Fruit fly (Drosophila melanogaster) whole organism, wandering third instar larva: ENCODE data around the gene CG6094.

Experiments used
- Abd-B ChIP-seq: fragments of >200 bp; optimal IDR thresholded peaks from 2 replicates; lab custom pipeline; 2017; ENCODE audit warnings: missing biosample characterization, missing genetic modification characterization
- CG32264 ChIP-seq: fragments of 200-800 bp; sonication (Bioruptor generic); optimal IDR thresholded peaks from 2 replicates; lab custom pipeline; 2016; ENCODE audit warnings: missing biosample characterization, missing genetic modification characterization
- Dfd ChIP-seq: fragments of >200 bp; optimal IDR thresholded peaks from 2 replicates; lab custom pipeline; 2017; ENCODE audit warnings: missing biosample characterization, missing genetic modification characterization
- Dif ChIP-seq: fragments of 200-275, 200-300 bp; sonication (Bioruptor generic); optimal IDR thresholded peaks from 2 replicates; lab custom pipeline; 2018; ENCODE audit warnings: missing biosample characterization, missing genetic modification characterization; ENCODE audit not compliant: partially characterized antibody
- GATAd ChIP-seq: sonication (Bioruptor generic); optimal IDR thresholded peaks from 2 replicates; lab custom pipeline; 2016; ENCODE audit warnings: missing biosample characterization, missing genetic modification characterization
- HLH106 ChIP-seq: fragments of 200-800 bp; optimal IDR thresholded peaks from 3 replicates; lab custom pipeline; 2019; ENCODE audit warnings: missing biosample characterization, mild to moderate bottlenecking, missing genetic modification characterization, moderate library complexity
- Hnf4 ChIP-seq: fragments of 200-800 bp; sonication (Bioruptor generic); optimal IDR thresholded peaks from 2 replicates; lab custom pipeline; 2016; ENCODE audit warnings: missing biosample characterization, mild to moderate bottlenecking, missing genetic modification characterization
- Hr78 ChIP-seq: fragments of >200 bp; optimal IDR thresholded peaks from 2 replicates; lab custom pipeline; 2017; ENCODE audit warnings: missing biosample characterization, missing genetic modification characterization
- Hr83 ChIP-seq: fragments of 200-300 bp; sonication (Bioruptor generic); optimal IDR thresholded peaks from 2 replicates; lab custom pipeline; 2016; ENCODE audit warnings: missing biosample characterization, mild to moderate bottlenecking, missing genetic modification characterization, moderate library complexity; ENCODE audit not compliant: poor library complexity, severe bottlenecking
- Jra ChIP-seq: sonication (Bioruptor generic); optimal IDR thresholded peaks from 2 replicates; lab custom pipeline; 2016; ENCODE audit warnings: missing biosample characterization, missing genetic modification characterization
- Mio ChIP-seq: sonication (Bioruptor generic); optimal IDR thresholded peaks from 2 replicates; lab custom pipeline; 2016; ENCODE audit warnings: missing biosample characterization, missing genetic modification characterization
- N ChIP-seq: fragments of >200 bp; optimal IDR thresholded peaks from 2 replicates; lab custom pipeline; 2018; ENCODE audit warnings: missing biosample characterization, missing external identifiers, missing genetic modification characterization
- OdsH ChIP-seq: fragments of 200-800 bp; sonication (Bioruptor generic); optimal IDR thresholded peaks from 2 replicates; lab custom pipeline; 2016; ENCODE audit warnings: missing biosample characterization, mild to moderate bottlenecking, missing genetic modification characterization
- Rel ChIP-seq, 2 experiments: fragments of 200-800 bp; sonication (Bioruptor generic) in 1 of 2; optimal IDR thresholded peaks; 2 replicates in 1 of 2; 3 replicates in 1 of 2; lab custom pipeline; 2016 to 2019; ENCODE audit warnings: mild to moderate bottlenecking in 2 of 2, missing biosample characterization in 2 of 2, missing genetic modification characterization in 2 of 2, moderate library complexity in 1 of 2
- Vsx2 ChIP-seq: fragments of 200-300, 225-300 bp; sonication (Bioruptor generic); optimal IDR thresholded peaks from 2 replicates; lab custom pipeline; 2018; ENCODE audit warnings: missing biosample characterization, missing genetic modification characterization; ENCODE audit not compliant: partially characterized antibody
- brk ChIP-seq: fragments of 200-800 bp; sonication (Bioruptor generic); optimal IDR thresholded peaks from 2 replicates; lab custom pipeline; 2016; ENCODE audit warnings: missing biosample characterization, mild to moderate bottlenecking, missing genetic modification characterization
- dsf ChIP-seq: sonication (Bioruptor generic); optimal IDR thresholded peaks from 2 replicates; lab custom pipeline; 2016; ENCODE audit warnings: missing biosample characterization, missing genetic modification characterization, borderline replicate concordance
- ey ChIP-seq: fragments of 200-800 bp; sonication (Bioruptor generic); optimal IDR thresholded peaks from 2 replicates; lab custom pipeline; 2016; ENCODE audit warnings: missing biosample characterization, missing genetic modification characterization
- foxo ChIP-seq, 2 experiments: fragments of 200-800 bp; sonication (Bioruptor generic); optimal IDR thresholded peaks; 2 replicates in 1 of 2; 3 replicates in 1 of 2; lab custom pipeline; 2016 to 2017; ENCODE audit warnings: missing biosample characterization in 2 of 2, missing genetic modification characterization in 2 of 2
- h ChIP-seq: fragments of 200-800 bp; sonication (Bioruptor generic); optimal IDR thresholded peaks from 3 replicates; lab custom pipeline; 2016; ENCODE audit warnings: missing biosample characterization, mild to moderate bottlenecking, missing genetic modification characterization
- lola ChIP-seq: fragments of >200 bp; optimal IDR thresholded peaks from 2 replicates; lab custom pipeline; 2017; ENCODE audit warnings: missing biosample characterization, missing genetic modification characterization
- pan ChIP-seq: fragments of >200 bp; optimal IDR thresholded peaks from 2 replicates; lab custom pipeline; 2017
- psq ChIP-seq: fragments of 200-800 bp; sonication (Bioruptor generic); optimal IDR thresholded peaks from 3 replicates; lab custom pipeline; 2017; ENCODE audit warnings: missing biosample characterization, mild to moderate bottlenecking, missing genetic modification characterization, moderate library complexity
- rgr ChIP-seq: fragments of 200-800 bp; sonication (Bioruptor generic); optimal IDR thresholded peaks from 3 replicates; lab custom pipeline; 2016; ENCODE audit warnings: missing biosample characterization, mild to moderate bottlenecking, missing genetic modification characterization
- sage ChIP-seq: fragments of 200-800 bp; sonication (Bioruptor generic); optimal IDR thresholded peaks from 2 replicates; lab custom pipeline; 2016; ENCODE audit warnings: missing biosample characterization, mild to moderate bottlenecking, missing genetic modification characterization
- sv ChIP-seq: fragments of 200-800 bp; sonication (Bioruptor generic); optimal IDR thresholded peaks from 3 replicates; lab custom pipeline; 2016; ENCODE audit warnings: missing biosample characterization, missing genetic modification characterization
- usp ChIP-seq: fragments of >200 bp; optimal IDR thresholded peaks from 2 replicates; lab custom pipeline; 2017; ENCODE audit warnings: missing biosample characterization, missing genetic modification characterization
- woc ChIP-seq: sonication (Bioruptor generic); optimal IDR thresholded peaks from 2 replicates; lab custom pipeline; 2016; ENCODE audit warnings: missing biosample characterization, mild to moderate bottlenecking, missing genetic modification characterization

The CG6094 gene

DNA sequence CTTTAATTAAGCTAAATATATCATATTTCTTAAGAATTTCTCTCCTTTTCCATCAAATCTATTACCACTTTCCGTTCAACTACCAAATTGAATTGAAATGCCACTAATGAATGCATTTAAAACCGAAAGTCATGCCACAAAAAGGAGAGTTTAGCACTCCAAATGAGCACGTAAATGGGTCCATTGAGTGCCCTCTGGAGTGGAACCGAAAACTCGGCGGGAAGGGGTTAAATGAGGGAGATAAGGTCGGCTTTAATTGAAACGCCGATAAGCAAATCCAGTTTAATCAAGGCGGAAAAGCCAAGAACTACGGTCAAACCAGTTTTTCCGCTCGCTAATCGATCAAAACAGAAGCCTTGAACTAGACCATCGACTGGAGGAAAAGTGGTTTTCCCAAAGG lies 1.5 kb upstream of the CG6094 start:
- TF ChIP-seq Rel (GFP tag; optimal IDR thresholded peaks at IDR 0.05; lab: Kevin White, UChicago) (no peak), Rel (tag; optimal IDR thresholded peaks at IDR 0.05; lab: Kevin White, UChicago) (no peak), Mio (GFP tag; lab: Kevin White, UChicago) (no peak)
- TF ChIP-seq, all 38 proteins: peak for 0

- no peak for TF ChIP-seq GATAd
- TF ChIP-seq rgr: no peak
- TF ChIP-seq Hnf4: no peak
- no peak for TF ChIP-seq lola (GFP tag; lab: Kevin White, UChicago)
- no peak for TF ChIP-seq Rel (GFP tag; optimal IDR thresholded peaks at IDR 0.05; lab: Kevin White, UChicago)
- peak; percentile 87 for TF ChIP-seq Rel (tag; optimal IDR thresholded peaks at IDR 0.05; lab: Kevin White, UChicago)
Observed at dm6 chr2L:10510088-10510487, 3.2 kb downstream of the CG6094 start, which contains the start of gene CG7384. Gene CG7384 (minus strand): TSS chr2L:10510453.

dm6 chr2L:10510843-10511242 lies 4.0 kb downstream of the CG6094 start:
- TF ChIP-seq Jra (GFP tag; lab: Kevin White, UChicago): no peak
- TF ChIP-seq foxo (GFP tag; optimal IDR thresholded peaks at IDR 0.05; lab: Kevin White, UChicago): no peak
- TF ChIP-seq usp (GFP tag; lab: Kevin White, UChicago): no peak
- no peak for TF ChIP-seq Vsx2 (GFP tag; lab: Kevin White, UChicago)
- TF ChIP-seq sage (GFP tag; lab: Kevin White, UChicago): no peak
- TF ChIP-seq Hnf4: no peak
- no peak for TF ChIP-seq psq (GFP tag; lab: Kevin White, UChicago)
- no peak for TF ChIP-seq OdsH (GFP tag; lab: Kevin White, UChicago)
- no peak for TF ChIP-seq h (GFP tag; lab: Kevin White, UChicago)
- TF ChIP-seq dsf (GFP tag; lab: Kevin White, UChicago): no peak
- no peak for TF ChIP-seq ey (GFP tag; lab: Kevin White, UChicago)

DNA sequence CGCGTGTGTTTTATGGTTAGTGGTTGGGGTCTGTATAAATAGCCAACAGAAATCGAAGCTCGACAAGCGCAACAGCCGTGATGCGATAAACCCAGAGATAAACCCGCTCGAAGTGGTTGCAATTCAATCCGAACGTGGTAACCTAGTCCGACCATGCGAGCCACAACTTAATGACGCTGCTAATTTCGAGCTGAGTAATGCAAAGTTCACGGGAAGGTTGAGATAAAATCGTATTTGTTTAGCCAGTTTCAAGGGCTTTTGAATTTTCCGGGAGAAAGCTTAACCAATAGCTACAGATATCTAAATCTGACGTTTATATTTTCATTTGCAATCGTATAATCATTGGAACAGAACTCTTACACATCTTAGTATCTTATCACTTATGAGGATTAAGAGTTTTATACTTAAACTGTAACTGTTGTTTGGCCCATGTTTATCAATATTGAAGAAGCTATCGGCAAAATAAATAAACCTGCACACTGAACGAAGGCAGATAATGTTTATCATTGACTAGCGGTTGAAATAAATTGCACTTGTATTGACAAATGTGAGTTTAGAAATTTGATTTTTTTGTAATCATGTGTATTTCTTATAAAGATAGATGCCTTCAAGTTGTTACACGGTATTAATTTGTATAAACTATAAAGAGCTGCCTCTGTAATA lies 7.1 kb downstream of the CG6094 start:
- TF ChIP-seq Abd-B (GFP tag; lab: Kevin White, UChicago) (no peak), ey (GFP tag; lab: Kevin White, UChicago) (no peak), Mio (GFP tag; lab: Kevin White, UChicago) (no peak), CG32264 (GFP tag; lab: Kevin White, UChicago) (no peak), lola (GFP tag; lab: Kevin White, UChicago) (no peak), Dfd (no peak), Jra (GFP tag; lab: Kevin White, UChicago) (no peak), OdsH (GFP tag; lab: Kevin White, UChicago) (no peak), h (GFP tag; lab: Kevin White, UChicago) (no peak), pan (lab: Kevin White, UChicago) (no peak), Dif (GFP tag; lab: Kevin White, UChicago) (no peak), dsf (GFP tag; lab: Kevin White, UChicago) (no peak), Hr83 (GFP tag; lab: Kevin White, UChicago) (no peak)

DNA sequence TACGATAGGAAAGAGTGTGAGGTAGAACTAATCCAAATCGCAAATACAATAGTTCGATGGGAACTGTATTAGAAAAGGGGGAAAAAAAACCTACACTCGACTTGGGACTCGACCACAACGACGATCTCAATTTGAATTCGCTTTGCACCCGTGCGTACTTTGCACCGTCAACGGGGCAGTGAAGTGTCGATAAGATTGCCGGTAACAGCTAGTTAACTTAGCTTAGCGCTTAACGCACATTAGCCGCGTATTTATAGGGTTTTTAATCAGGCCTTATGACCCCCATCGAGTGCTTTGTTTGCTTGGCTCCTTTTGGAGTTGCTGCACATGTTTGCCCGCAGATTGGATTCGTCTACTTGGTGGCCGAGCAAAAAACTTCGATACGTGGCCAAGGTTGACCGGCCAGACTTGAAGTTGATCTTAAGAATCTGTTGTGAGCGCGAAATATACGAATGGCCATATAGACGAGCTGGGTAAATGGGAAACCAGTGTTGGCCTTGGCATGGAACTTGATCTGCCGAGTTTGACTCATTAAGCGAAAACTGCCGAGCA lies 7.8 kb downstream of the CG6094 start:
- TF ChIP-seq sv (GFP tag; lab: Kevin White, UChicago) (no peak), sage (GFP tag; lab: Kevin White, UChicago) (no peak), dsf (GFP tag; lab: Kevin White, UChicago) (no peak), woc (GFP tag; lab: Kevin White, UChicago) (no peak), Rel (GFP tag; optimal IDR thresholded peaks at IDR 0.05; lab: Kevin White, UChicago) (no peak), Rel (tag; optimal IDR thresholded peaks at IDR 0.05; lab: Kevin White, UChicago) (no peak), Hr78 (GFP tag; lab: Kevin White, UChicago) (no peak), ey (GFP tag; lab: Kevin White, UChicago) (no peak), Vsx2 (GFP tag; lab: Kevin White, UChicago) (no peak), GATAd (no peak), HLH106 (tag; lab: Kevin White, UChicago) (no peak), N (GFP tag; lab: Kevin White, UChicago) (no peak), Hnf4 (no peak), brk (GFP tag; lab: Kevin White, UChicago) (no peak)
